Worm (Caenorhabditis elegans): ENCODE measurements around the gene F43C11.11.

- TF ChIP-seq pqm-1 (tag; optimal IDR thresholded peaks at IDR 0.05) (no peak), nhr-237 (tag; optimal IDR thresholded peaks at IDR 0.05) (no peak), ceh-32 (tag; optimal IDR thresholded peaks at IDR 0.05; ENCODE audit: poor library complexity) (no peak), unc-39 (tag; optimal IDR thresholded peaks at IDR 0.05) (no peak), unc-130 (GFP tag; optimal IDR thresholded peaks at IDR 0.05) (no peak), nhr-11 (tag; optimal IDR thresholded peaks at IDR 0.05) (no peak), jun-1 (tag; optimal IDR thresholded peaks at IDR 0.05) (no peak), nhr-111 (GFP tag; optimal IDR thresholded peaks at IDR 0.05) (no peak), nhr-77 (tag; optimal IDR thresholded peaks at IDR 0.05) (no peak)
These were observed 3.6 kb downstream of the F43C11.11 start, which contains the start of gene F43C11.16 for ce11 chrII:2359965-2360364.
